Worm (Caenorhabditis elegans) whole organism, L4 larva: Measurements from ENCODE around the gene F54H12.2.
A peak's percentile ranks its signal among the peaks of the same experiment; 100 is the strongest.

Source experiments
- D1046.2 ChIP-seq: fragments of 200-800 bp; sonication (Bioruptor generic); IDR thresholded peaks from 2 replicates; pipeline ENCODE4 v1.3.6; 2022; ENCODE audit warnings: missing genetic modification characterization, missing compliant biosample characterization
- F10B5.3 ChIP-seq: sonication (generic microtip); optimal IDR thresholded peaks from 2 replicates; lab custom pipeline; 2016; ENCODE audit warnings: mild to moderate bottlenecking, missing genetic modification characterization, missing compliant biosample characterization
- F37D6.2 ChIP-seq: sonication (generic microtip); optimal IDR thresholded peaks from 2 replicates; lab custom pipeline; 2016; ENCODE audit warnings: mild to moderate bottlenecking, missing genetic modification characterization, missing compliant biosample characterization
- F44E2.7 ChIP-seq: fragments of 200-800 bp; sonication (Bioruptor generic); IDR thresholded peaks from 2 replicates; pipeline ENCODE4 v2.1.2; 2022; ENCODE audit warnings: missing genetic modification characterization, missing compliant biosample characterization
- T20F7.1 ChIP-seq: fragments of 200-800 bp; sonication (Bioruptor generic); optimal IDR thresholded peaks from 2 replicates; lab custom pipeline; 2018; ENCODE audit warnings: mild to moderate bottlenecking, missing genetic modification characterization, missing compliant biosample characterization
- T26A8.4 ChIP-seq: fragments of 200-800 bp; sonication (Bioruptor generic); IDR thresholded peaks from 2 replicates; pipeline ENCODE4 v1.3.6; 2022; ENCODE audit warnings: missing genetic modification characterization, missing compliant biosample characterization
- Y105C5A.15 ChIP-seq: fragments of 200-800 bp; sonication (Bioruptor generic); IDR thresholded peaks from 2 replicates; pipeline ENCODE4 v1.3.6; 2022; ENCODE audit warnings: missing genetic modification characterization, missing compliant biosample characterization
- Y48G9A.11 ChIP-seq: fragments of 200-800 bp; sonication (Bioruptor generic); IDR thresholded peaks from 2 replicates; pipeline ENCODE4 v1.3.6; 2022; ENCODE audit warnings: missing genetic modification reagents, missing genetic modification characterization, missing compliant biosample characterization
- aha-1 ChIP-seq: fragments of 150-350 bp; peaks from one replicate; lab custom pipeline; 2014; ENCODE audit warnings: missing biosample characterization, missing genetic modification characterization
- ceh-32 ChIP-seq: sonication (generic microtip); optimal IDR thresholded peaks from 2 replicates; lab custom pipeline; 2016; ENCODE audit warnings: mild to moderate bottlenecking, missing genetic modification characterization, missing compliant biosample characterization; ENCODE audit not compliant: poor library complexity
- ceh-44 ChIP-seq: fragments of 200-800 bp; sonication (Bioruptor generic); IDR thresholded peaks from 2 replicates; pipeline ENCODE4 v1.3.6; 2022; ENCODE audit warnings: missing genetic modification reagents, missing genetic modification characterization, missing compliant biosample characterization
- ceh-82 ChIP-seq: sonication (generic microtip); optimal IDR thresholded peaks from 2 replicates; lab custom pipeline; 2017; ENCODE audit warnings: missing biosample characterization, missing genetic modification characterization
- cey-2 ChIP-seq: sonication (generic microtip); optimal IDR thresholded peaks from 3 replicates; lab custom pipeline; 2017; ENCODE audit warnings: missing genetic modification characterization, mild to moderate bottlenecking, missing compliant biosample characterization, antibody characterized with exemption, borderline replicate concordance; ENCODE audit not compliant: insufficient read depth
- dmd-6 ChIP-seq: fragments of 200-800 bp; sonication (Bioruptor generic); IDR thresholded peaks from 2 replicates; pipeline ENCODE4 v1.3.6; 2022; ENCODE audit warnings: missing genetic modification reagents, missing genetic modification characterization, missing compliant biosample characterization
- dmd-8 ChIP-seq: fragments of 200-800 bp; sonication (Bioruptor generic); IDR thresholded peaks from 2 replicates; pipeline ENCODE4 v1.3.6; 2022; ENCODE audit warnings: missing genetic modification characterization, missing compliant biosample characterization
- egl-27 ChIP-seq: sonication (generic microtip); optimal IDR thresholded peaks from 3 replicates; lab custom pipeline; 2017; ENCODE audit warnings: missing biosample characterization, missing genetic modification reagents, missing genetic modification characterization
- fkh-10 ChIP-seq: fragments of 150-350 bp; optimal IDR thresholded peaks from 2 replicates; lab custom pipeline; 2014; ENCODE audit warnings: missing biosample characterization, missing genetic modification reagents, missing genetic modification characterization
- fos-1 ChIP-seq: fragments of 150-350 bp; optimal IDR thresholded peaks from 2 replicates; lab custom pipeline; 2014; ENCODE audit warnings: missing biosample characterization, missing genetic modification characterization
- gei-8 ChIP-seq: fragments of 200-800 bp; sonication (Bioruptor generic); optimal IDR thresholded peaks from 2 replicates; lab custom pipeline; 2018; ENCODE audit warnings: mild to moderate bottlenecking, missing genetic modification characterization, missing compliant biosample characterization
- hmg-1.1 ChIP-seq: fragments of 200-800 bp; sonication (Bioruptor generic); IDR thresholded peaks from 2 replicates; pipeline ENCODE4 v1.3.6; 2022; ENCODE audit warnings: missing genetic modification reagents, missing genetic modification characterization, missing compliant biosample characterization
- lim-7 ChIP-seq: fragments of 200-800 bp; sonication (Bioruptor generic); IDR thresholded peaks from 2 replicates; pipeline ENCODE4 v1.3.6; 2022; ENCODE audit warnings: missing genetic modification characterization, missing compliant biosample characterization
- lin-29 ChIP-seq: fragments of 200-800 bp; sonication (Bioruptor generic); IDR thresholded peaks from 2 replicates; pipeline ENCODE4 v1.3.6; 2022; ENCODE audit warnings: missing genetic modification reagents, missing genetic modification characterization, missing compliant biosample characterization
- lir-3 ChIP-seq: sonication (generic microtip); optimal IDR thresholded peaks from 2 replicates; lab custom pipeline; 2016; ENCODE audit warnings: mild to moderate bottlenecking, missing genetic modification characterization, missing compliant biosample characterization
- madf-5 ChIP-seq, 2 experiments: fragments of 200-800 bp; sonication (Bioruptor generic); IDR thresholded peaks; 2 replicates each; pipeline ENCODE4 v1.3.6; 2022; ENCODE audit warnings: missing compliant biosample characterization in 2 of 2, missing genetic modification characterization in 2 of 2
- mdt-29 ChIP-seq: fragments of 200-800 bp; sonication (Bioruptor generic); IDR thresholded peaks from 2 replicates; pipeline ENCODE4 v1.3.6; 2022; ENCODE audit warnings: missing genetic modification reagents, missing genetic modification characterization, missing compliant biosample characterization
- mes-2 ChIP-seq: sonication (generic microtip); optimal IDR thresholded peaks from 2 replicates; lab custom pipeline; 2016; ENCODE audit warnings: missing genotype, mild to moderate bottlenecking, missing genetic modification characterization, missing compliant biosample characterization; ENCODE audit not compliant: poor library complexity, severe bottlenecking
- nhr-102 ChIP-seq: sonication (generic microtip); optimal IDR thresholded peaks from 2 replicates; lab custom pipeline; 2016; ENCODE audit warnings: mild to moderate bottlenecking, missing genetic modification characterization, moderate library complexity, missing compliant biosample characterization
- nhr-111 ChIP-seq: fragments of 200-800 bp; sonication (Bioruptor generic); optimal IDR thresholded peaks from 2 replicates; lab custom pipeline; 2018; ENCODE audit warnings: mild to moderate bottlenecking, missing genetic modification characterization, missing compliant biosample characterization
- nhr-25 ChIP-seq: sonication (generic microtip); optimal IDR thresholded peaks from 2 replicates; lab custom pipeline; 2017; ENCODE audit warnings: missing genetic modification characterization, mild to moderate bottlenecking, missing compliant biosample characterization, antibody characterized with exemption, moderate library complexity, borderline replicate concordance; ENCODE audit not compliant: insufficient read depth
- nhr-41 ChIP-seq: fragments of 200-800 bp; sonication (Bioruptor generic); IDR thresholded peaks from 2 replicates; pipeline ENCODE4 v1.3.6; 2022; ENCODE audit warnings: missing genetic modification reagents, missing genetic modification characterization, missing compliant biosample characterization
- php-3 ChIP-seq: fragments of 200-800 bp; sonication (Bioruptor generic); IDR thresholded peaks from 2 replicates; pipeline ENCODE4 v1.3.6; 2022; ENCODE audit warnings: missing genetic modification reagents, missing genetic modification characterization, missing compliant biosample characterization
- rbr-2 ChIP-seq: sonication (generic microtip); optimal IDR thresholded peaks from 2 replicates; lab custom pipeline; 2016; ENCODE audit warnings: missing genotype, missing genetic modification characterization, missing compliant biosample characterization
- sdz-12 ChIP-seq: fragments of 200-800 bp; sonication (Bioruptor generic); optimal IDR thresholded peaks from 2 replicates; lab custom pipeline; 2018; ENCODE audit warnings: mild to moderate bottlenecking, missing genetic modification characterization, missing compliant biosample characterization
- set-16 ChIP-seq: fragments of 200-800 bp; sonication (Bioruptor generic); IDR thresholded peaks from 2 replicates; pipeline ENCODE4 v1.3.6; 2022; ENCODE audit warnings: missing genetic modification reagents, missing genetic modification characterization, missing compliant biosample characterization
- snpc-1.2 ChIP-seq: fragments of 200-800 bp; sonication (Bioruptor generic); IDR thresholded peaks from 2 replicates; pipeline ENCODE4 v1.3.6; 2022; ENCODE audit warnings: missing genetic modification reagents, missing genetic modification characterization, missing compliant biosample characterization
- snpc-4 ChIP-seq: fragments of 150-350 bp; optimal IDR thresholded peaks from 2 replicates; lab custom pipeline; 2014; ENCODE audit warnings: missing biosample characterization, missing genetic modification characterization
- spr-1 ChIP-seq: sonication (generic microtip); optimal IDR thresholded peaks from 2 replicates; lab custom pipeline; 2016; ENCODE audit warnings: mild to moderate bottlenecking, missing genetic modification characterization, missing compliant biosample characterization
- tra-1 ChIP-seq: fragments of 200-800 bp; sonication (Bioruptor generic); IDR thresholded peaks from 2 replicates; pipeline ENCODE4 v1.3.6; 2022; ENCODE audit warnings: missing genetic modification reagents, missing genetic modification characterization, missing compliant biosample characterization
- vab-7 ChIP-seq: fragments of 200-800 bp; sonication (Bioruptor generic); IDR thresholded peaks from 2 replicates; pipeline ENCODE4 v1.3.6; 2022; ENCODE audit warnings: missing genetic modification reagents, missing genetic modification characterization, missing compliant biosample characterization
- zip-11 ChIP-seq: fragments of 200-800 bp; sonication (Bioruptor generic); IDR thresholded peaks from 2 replicates; pipeline ENCODE4 v1.3.6; 2022; ENCODE audit warnings: missing genetic modification characterization, missing compliant biosample characterization
- ztf-11 ChIP-seq: fragments of 150-350 bp; optimal IDR thresholded peaks from 2 replicates; lab custom pipeline; 2014; ENCODE audit warnings: missing biosample characterization, missing genetic modification characterization

The F54H12.2 gene

ce11 chrIII:7965946-7966692, 1.7 kb downstream of the F54H12.2 start:
- TF ChIP-seq lim-7 (0 out of 2 replicates have a peak, but pooled peaks have one; percentile 50), madf-5 (GFP tag; IDR thresholded peaks at IDR 0.05; lab: Robert Waterston, UW) (0 out of 4 replicates have a peak, but pooled peaks of 1 of the 2 experiments have one; percentile 27), T26A8.4 (GFP tag; lab: Robert Waterston, UW) (0 out of 2 replicates have a peak, but pooled peaks have one; percentile 15), Y105C5A.15 (GFP tag; lab: Robert Waterston, UW) (0 out of 2 replicates have a peak, but pooled peaks have one; percentile 33), aha-1 (tag; lab: Kevin White, UChicago) (peak; percentile 38), dmd-8 (peak; percentile 80)
- TF ChIP-seq, all 104 proteins: peak for 6; not testable (repeated sequence) for 98

ce11 chrIII:7969121-7969520, 4.7 kb downstream of the F54H12.2 start, which contains the start of the genes F54H12.8 and F54H12.7:
Gene F54H12.8, minus strand, starts transcription at chrIII:7969221.
Gene F54H12.7, plus strand, starts transcription at chrIII:7969349.
- TF ChIP-seq egl-27 (tag; lab: Kevin White, UChicago) (no peak), nhr-111 (GFP tag; lab: Kevin White, UChicago) (no peak), tra-1 (GFP tag; lab: Robert Waterston, UW) (no peak), lin-29 (no peak), spr-1 (tag; lab: Kevin White, UChicago) (no peak), lir-3 (no peak), php-3 (GFP tag; lab: Robert Waterston, UW) (no peak), zip-11 (GFP tag; lab: Robert Waterston, UW) (no peak), Y48G9A.11 (GFP tag; lab: Robert Waterston, UW) (no peak), mes-2 (no peak), T20F7.1 (GFP tag; lab: Kevin White, UChicago) (no peak), F10B5.3 (no peak), nhr-25 (no peak), mdt-29 (GFP tag; lab: Robert Waterston, UW) (no peak), madf-5 (GFP tag; IDR thresholded peaks at IDR 0.05; lab: Robert Waterston, UW) (no peak), nhr-41 (GFP tag; lab: Robert Waterston, UW) (no peak), F37D6.2 (tag; lab: Kevin White, UChicago) (no peak), nhr-102 (tag; lab: Kevin White, UChicago) (no peak)
- TF ChIP-seq, all 104 proteins: peak for 0

- no peak for TF ChIP-seq ceh-32 (tag; lab: Kevin White, UChicago)
- TF ChIP-seq snpc-1.2 (GFP tag; lab: Robert Waterston, UW): 0 out of 2 replicates have a peak, but pooled peaks have one; percentile 29
These were observed 7.7 kb downstream of the F54H12.2 start, which contains the start of gene F54H12.5 for ce11 chrIII:7972061-7972460. Gene F54H12.5, minus strand, starts transcription at chrIII:7972161.

ce11 chrIII:7972687-7973086, 8.3 kb downstream of the F54H12.2 start:
- TF ChIP-seq ceh-44 (GFP tag; lab: Robert Waterston, UW) (peak; percentile 53; the same call in 1 of the 2 replicates), set-16 (GFP tag; lab: Robert Waterston, UW) (peak; percentile 85), snpc-4 (tag; lab: Kevin White, UChicago) (no peak)

- TF ChIP-seq cey-2 (tag; lab: Kevin White, UChicago): no peak
- TF ChIP-seq D1046.2 (GFP tag; lab: Robert Waterston, UW): no peak
- TF ChIP-seq sdz-12 (GFP tag; lab: Kevin White, UChicago): no peak
- TF ChIP-seq fkh-10 (GFP tag; lab: Kevin White, UChicago): peak; percentile 53
- TF ChIP-seq fos-1: no peak
- no peak for TF ChIP-seq ceh-82 (tag; lab: Kevin White, UChicago)
- peak; percentile 99 for TF ChIP-seq aha-1 (tag; lab: Kevin White, UChicago)
- TF ChIP-seq Y105C5A.15 (GFP tag; lab: Robert Waterston, UW): no peak
- TF ChIP-seq hmg-1.1: peak; percentile 89
- TF ChIP-seq dmd-6 (GFP tag; lab: Robert Waterston, UW): peak; percentile 86
- TF ChIP-seq F44E2.7 (GFP tag; lab: Robert Waterston, UW): no peak
- no peak; the same call in 1 of the 2 replicates for TF ChIP-seq set-16 (GFP tag; lab: Robert Waterston, UW)
- no peak for TF ChIP-seq gei-8 (GFP tag; lab: Kevin White, UChicago)
- TF ChIP-seq vab-7 (GFP tag; lab: Robert Waterston, UW): 0 out of 2 replicates have a peak, but pooled peaks have one; percentile 7
- peak; percentile 89 for TF ChIP-seq rbr-2 (tag; lab: Kevin White, UChicago)
- TF ChIP-seq ztf-11 (tag; lab: Kevin White, UChicago): no peak
- peak; percentile 92 for TF ChIP-seq mes-2
- TF ChIP-seq lin-29: no peak
These were observed 8.9 kb downstream of the F54H12.2 start, which contains the start of the genes eef-1B.1 and aco-2 for ce11 chrIII:7973201-7973767. Gene eef-1B.1, minus strand, starts transcription at chrIII:7973386. Gene aco-2, plus strand, starts transcription at chrIII:7973717.
